Fruit fly (Drosophila melanogaster): ENCODE data around the gene crim.

dm6 chr3L:11731841-11732240 is 20.7 kb upstream of the crim start, which contains the start of gene CG32087:
- TF ChIP-seq Sin3A (optimal IDR thresholded peaks at IDR 0.05) (no peak), Myc (optimal IDR thresholded peaks at IDR 0.05) (no peak), insv (optimal IDR thresholded peaks at IDR 0.05) (no peak), ttk (optimal IDR thresholded peaks at IDR 0.05) (no peak), psq (optimal IDR thresholded peaks at IDR 0.05) (no peak), h (optimal IDR thresholded peaks at IDR 0.05) (no peak)

Data from Kc167 (cell line).